Worm (Caenorhabditis elegans) whole organism, L4 larva: ENCODE data around the gene ragc-1.

Experiments
- T20F7.1 ChIP-seq: fragments of 200-800 bp; sonication (Bioruptor generic); optimal IDR thresholded peaks from 2 replicates; lab custom pipeline; 2018; ENCODE audit warnings: mild to moderate bottlenecking, missing genetic modification characterization, missing compliant biosample characterization
- Y105C5A.15 ChIP-seq: fragments of 200-800 bp; sonication (Bioruptor generic); IDR thresholded peaks from 2 replicates; pipeline ENCODE4 v1.3.6; 2022; ENCODE audit warnings: missing genetic modification characterization, missing compliant biosample characterization
- ama-1 ChIP-seq: fragments of 150-350 bp; optimal IDR thresholded peaks from 2 replicates; lab custom pipeline; 2014; ENCODE audit warnings: inconsistent platforms, mixed read lengths
- dve-1 ChIP-seq: sonication (generic microtip); optimal IDR thresholded peaks from 2 replicates; lab custom pipeline; 2017; ENCODE audit warnings: antibody characterized with exemption, mild to moderate bottlenecking, missing genetic modification characterization, missing compliant biosample characterization; ENCODE audit not compliant: insufficient read depth
- lin-39 ChIP-seq: fragments of 150-350 bp; optimal IDR thresholded peaks from 2 replicates; lab custom pipeline; 2014; ENCODE audit warnings: missing biosample characterization, missing genetic modification reagents, missing genetic modification characterization
- nhr-11 ChIP-seq: fragments of 150-350 bp; optimal IDR thresholded peaks from 2 replicates; lab custom pipeline; 2014; ENCODE audit warnings: missing biosample characterization, missing genetic modification characterization
- nhr-237 ChIP-seq: sonication (generic microtip); optimal IDR thresholded peaks from 2 replicates; lab custom pipeline; 2017; ENCODE audit warnings: missing biosample characterization, missing genetic modification characterization
- skn-1 ChIP-seq: fragments of 150-350 bp; optimal IDR thresholded peaks from 2 replicates; lab custom pipeline; 2014; ENCODE audit warnings: missing biosample characterization, missing genetic modification characterization
- snpc-4 ChIP-seq: fragments of 150-350 bp; optimal IDR thresholded peaks from 2 replicates; lab custom pipeline; 2014; ENCODE audit warnings: missing biosample characterization, missing genetic modification characterization
- unc-130 ChIP-seq: sonication (generic microtip); optimal IDR thresholded peaks from 2 replicates; lab custom pipeline; 2016; ENCODE audit warnings: missing genetic modification reagents, missing genetic modification characterization, missing compliant biosample characterization
- unc-62 ChIP-seq, 3 experiments: fragments of 150-350 bp in 1 of 3; sonication (generic microtip); optimal IDR thresholded peaks in 2 of 3; peaks in 1 of 3; 1 replicate in 1 of 3; 2 replicates in 2 of 3; lab custom pipeline; 2014 to 2017; ENCODE audit warnings: missing biosample characterization in 3 of 3, missing genetic modification characterization in 3 of 3, missing genetic modification reagents in 3 of 3, missing genotype in 1 of 3

ce11 chrIV:11649031-11649430, 44.3 kb upstream of the ragc-1 start, which contains the start of gene ZK809.8:
- no peak for TF ChIP-seq dve-1
- no peak for TF ChIP-seq nhr-11
- TF ChIP-seq snpc-4 (tag; lab: Kevin White, UChicago) = no peak
- TF ChIP-seq nhr-237 (tag; lab: Kevin White, UChicago) = no peak
- TF ChIP-seq unc-62 (GFP tag; optimal IDR thresholded peaks at IDR 0.05 in 1 of 2; lab: Kevin White, UChicago) = peak in 1 of 2 experiments; percentile 87
- TF ChIP-seq unc-62 (tag; optimal IDR thresholded peaks at IDR 0.05; lab: Kevin White, UChicago) = no peak
- TF ChIP-seq unc-130 (GFP tag; lab: Kevin White, UChicago) = no peak
- TF ChIP-seq ama-1 = no peak
- no peak for TF ChIP-seq lin-39 (tag; lab: Kevin White, UChicago)
- TF ChIP-seq Y105C5A.15 (GFP tag; lab: Robert Waterston, UW) = no peak
- TF ChIP-seq skn-1 (tag; lab: Kevin White, UChicago) = no peak
- TF ChIP-seq T20F7.1 (GFP tag; lab: Kevin White, UChicago) = no peak
